Worm (Caenorhabditis elegans) whole organism, midembryonic: Measurements from ENCODE around the gene K02E2.11.

Source experiments
- cog-1 ChIP-seq: sonication (generic microtip); optimal IDR thresholded peaks from 2 replicates; lab custom pipeline; 2016; ENCODE audit warnings: missing genetic modification characterization, missing compliant biosample characterization
- klf-2 ChIP-seq: fragments of 200-800 bp; sonication (Bioruptor generic); conservative IDR thresholded peaks from 2 replicates; pipeline ENCODE4 v1.3.6; 2022; ENCODE audit warnings: missing genetic modification reagents, missing genetic modification characterization, missing compliant biosample characterization
- tab-1 ChIP-seq: fragments of 200-800 bp; sonication (Bioruptor generic); IDR thresholded peaks from 2 replicates; pipeline ENCODE4 v1.3.6; 2022; ENCODE audit warnings: missing genetic modification characterization, missing compliant biosample characterization
- ztf-23 ChIP-seq: fragments of 200-800 bp; sonication (Bioruptor generic); IDR thresholded peaks from 2 replicates; pipeline ENCODE4 v1.3.6; 2022; ENCODE audit warnings: missing genetic modification reagents, missing genetic modification characterization, missing compliant biosample characterization

DNA sequence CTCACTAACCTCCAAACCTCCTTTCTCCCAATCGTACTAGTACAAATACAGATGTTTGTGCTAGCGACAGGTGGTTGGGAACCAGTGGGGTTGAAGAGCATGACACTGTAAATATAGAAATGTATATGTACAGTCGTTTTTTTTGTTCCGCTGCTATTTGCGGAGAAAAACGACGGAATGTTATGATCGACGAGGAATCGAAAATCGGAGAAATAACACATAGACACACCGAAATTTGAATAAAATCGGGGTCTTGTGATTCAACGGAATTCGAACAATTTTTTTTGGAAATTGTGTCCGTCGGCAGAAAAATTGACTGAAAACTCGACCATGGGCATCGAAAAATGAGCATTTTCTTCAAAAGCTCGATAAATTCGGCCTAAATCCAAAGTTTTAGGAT lies 28.5 kb downstream of the K02E2.11 start, which contains the start of gene F53H2.3:
- TF ChIP-seq cog-1 (tag; lab: Kevin White, UChicago) (no peak), ztf-23 (GFP tag; lab: Robert Waterston, UW) (no peak), tab-1 (no peak), klf-2 (GFP tag; lab: Robert Waterston, UW) (no peak)
